Fruit fly (Drosophila melanogaster) whole organism, embryonic: ENCODE measurements around the gene Grip75.
A peak's percentile ranks its signal among the peaks of the same experiment; 100 is the strongest.

Experiments
- Blimp-1 ChIP-seq: fragments of 200-800 bp; sonication (Bioruptor generic); optimal IDR thresholded peaks from 3 replicates; lab custom pipeline; 2018; ENCODE audit warnings: missing biosample characterization, missing genetic modification characterization, mild to moderate bottlenecking, moderate library complexity, missing genetic modification reagents
- CG10959 ChIP-seq: fragments of 200-800 bp; sonication (Bioruptor generic); IDR thresholded peaks from 2 replicates; pipeline ENCODE4 v1.3.6; 2022; ENCODE audit warnings: missing biosample characterization, missing genetic modification characterization
- CG15011 ChIP-seq: fragments of 200-800 bp; sonication (Bioruptor generic); optimal IDR thresholded peaks from 3 replicates; lab custom pipeline; 2018; ENCODE audit warnings: missing biosample characterization, mild to moderate bottlenecking, missing genetic modification characterization
- CG17385 ChIP-seq: fragments of 200-800 bp; sonication (Bioruptor generic); optimal IDR thresholded peaks from 3 replicates; lab custom pipeline; 2018; ENCODE audit warnings: missing biosample characterization, mild to moderate bottlenecking, missing genetic modification characterization
- CG18764 ChIP-seq: fragments of 200-800 bp; sonication (Bioruptor generic); optimal IDR thresholded peaks from 3 replicates; lab custom pipeline; 2016; ENCODE audit warnings: missing biosample characterization, missing genetic modification characterization
- CG2120 ChIP-seq: fragments of 200-800 bp; sonication (Bioruptor generic); optimal IDR thresholded peaks from 3 replicates; lab custom pipeline; 2016; ENCODE audit warnings: missing biosample characterization, missing genetic modification characterization
- CG2678 ChIP-seq: fragments of 200-800 bp; sonication (Bioruptor generic); optimal IDR thresholded peaks from 3 replicates; lab custom pipeline; 2019; ENCODE audit warnings: missing biosample characterization, mild to moderate bottlenecking, missing genetic modification characterization, moderate library complexity
- CG32532 ChIP-seq: fragments of 200-800 bp; sonication (Bioruptor generic); IDR thresholded peaks from 2 replicates; pipeline ENCODE4 v1.3.6; 2022; ENCODE audit warnings: missing biosample characterization, missing genetic modification characterization
- CG34422 ChIP-seq: fragments of 200-800 bp; sonication (Bioruptor generic); IDR thresholded peaks from 3 replicates; pipeline ENCODE4 v1.3.6; 2022; ENCODE audit warnings: missing biosample characterization, missing genetic modification characterization
- CG3838 ChIP-seq: fragments of 200-800 bp; sonication (Bioruptor generic); optimal IDR thresholded peaks from 3 replicates; lab custom pipeline; 2016; ENCODE audit warnings: missing biosample characterization, missing genetic modification characterization
- CG43689 ChIP-seq: fragments of 200-800 bp; sonication (Bioruptor generic); IDR thresholded peaks from 2 replicates; pipeline ENCODE4 v1.3.6; 2022; ENCODE audit warnings: missing biosample characterization, missing genetic modification characterization
- CG4424 ChIP-seq: fragments of 200-800 bp; sonication (Bioruptor generic); optimal IDR thresholded peaks from 3 replicates; lab custom pipeline; 2016; ENCODE audit warnings: missing biosample characterization, missing genetic modification characterization
- CG5245 ChIP-seq: fragments of 200-800 bp; sonication (Bioruptor generic); optimal IDR thresholded peaks from 3 replicates; lab custom pipeline; 2016; ENCODE audit warnings: missing biosample characterization, missing genetic modification characterization
- CG6689 ChIP-seq: fragments of 200-800 bp; sonication (Bioruptor generic); IDR thresholded peaks from 2 replicates; pipeline ENCODE4 v1.3.6; 2022; ENCODE audit warnings: missing biosample characterization, missing genetic modification characterization
- CG9609 ChIP-seq: fragments of 200-800 bp; sonication (Bioruptor generic); optimal IDR thresholded peaks from 3 replicates; lab custom pipeline; 2016; ENCODE audit warnings: missing biosample characterization, missing genetic modification characterization
- Dp ChIP-seq: fragments of 200-800 bp; sonication (Bioruptor generic); optimal IDR thresholded peaks from 2 replicates; lab custom pipeline; 2018; ENCODE audit warnings: missing biosample characterization, mild to moderate bottlenecking, missing genetic modification characterization, moderate library complexity
- HHEX ChIP-seq: fragments of 200-800 bp; sonication (Bioruptor generic); optimal IDR thresholded peaks from 3 replicates; lab custom pipeline; 2017; ENCODE audit warnings: missing biosample characterization, mild to moderate bottlenecking, missing genetic modification characterization, missing genetic modification reagents
- HmgD ChIP-seq: fragments of 200-800 bp; sonication (Bioruptor generic); optimal IDR thresholded peaks from 3 replicates; lab custom pipeline; 2016; ENCODE audit warnings: missing biosample characterization, missing genetic modification characterization
- HmgZ ChIP-seq: fragments of 200-800 bp; sonication (Bioruptor generic); optimal IDR thresholded peaks from 2 replicates; lab custom pipeline; 2018; ENCODE audit warnings: missing biosample characterization, mild to moderate bottlenecking, missing genetic modification characterization
- Hmx ChIP-seq: fragments of 200-800 bp; sonication (Bioruptor generic); optimal IDR thresholded peaks from 2 replicates; lab custom pipeline; 2016; ENCODE audit warnings: missing biosample characterization, missing genetic modification characterization
- MTF-1 ChIP-seq: fragments of 200-800 bp; sonication (Bioruptor generic); optimal IDR thresholded peaks from 2 replicates; lab custom pipeline; 2018; ENCODE audit warnings: missing biosample characterization, mild to moderate bottlenecking, missing genetic modification characterization, borderline replicate concordance
- Mes4 ChIP-seq: fragments of 200-800 bp; sonication (Bioruptor generic); optimal IDR thresholded peaks from 2 replicates; lab custom pipeline; 2016; ENCODE audit warnings: missing biosample characterization, missing genetic modification characterization
- NFAT ChIP-seq: fragments of 200-800 bp; sonication (Bioruptor generic); IDR thresholded peaks from 2 replicates; pipeline ENCODE4 v1.3.6; 2022; ENCODE audit warnings: missing biosample characterization, missing genetic modification characterization
- Nf-YA ChIP-seq: fragments of 200-800 bp; sonication (Bioruptor generic); IDR thresholded peaks from 2 replicates; pipeline ENCODE4 v1.3.6; 2022; ENCODE audit warnings: missing biosample characterization, missing genetic modification characterization
- Optix ChIP-seq: fragments of 200-800 bp; sonication (Bioruptor generic); IDR thresholded peaks from 3 replicates; pipeline ENCODE4 v1.3.6; 2022; ENCODE audit warnings: missing biosample characterization, missing genetic modification characterization
- PHDP ChIP-seq: fragments of 200-800 bp; sonication (Bioruptor generic); optimal IDR thresholded peaks from 3 replicates; lab custom pipeline; 2018; ENCODE audit warnings: missing biosample characterization, mild to moderate bottlenecking, missing genetic modification characterization, moderate library complexity
- Sin3A ChIP-seq: fragments of >200 bp; optimal IDR thresholded peaks from 2 replicates; lab custom pipeline; 2018
- Sox102F ChIP-seq: fragments of 200-800 bp; sonication (Bioruptor generic); optimal IDR thresholded peaks from 2 replicates; lab custom pipeline; 2018; ENCODE audit warnings: missing biosample characterization, mild to moderate bottlenecking, missing genetic modification characterization, moderate library complexity
- al ChIP-seq: fragments of 200-800 bp; sonication (Bioruptor generic); IDR thresholded peaks from 2 replicates; pipeline ENCODE4 v1.3.6; 2022; ENCODE audit warnings: missing biosample characterization, missing genetic modification characterization
- bigmax ChIP-seq: fragments of 200-800 bp; sonication (Bioruptor generic); optimal IDR thresholded peaks from 2 replicates; lab custom pipeline; 2018; ENCODE audit warnings: missing biosample characterization, mild to moderate bottlenecking, missing genetic modification characterization
- chinmo ChIP-seq: fragments of 200-800 bp; sonication (Bioruptor generic); IDR thresholded peaks from 4 replicates; pipeline ENCODE4 v1.3.6; 2022; ENCODE audit warnings: missing biosample characterization, missing genetic modification characterization; ENCODE audit not compliant: partially characterized antibody
- crp ChIP-seq, 2 experiments: fragments of 200-800 bp; sonication (Bioruptor generic); optimal IDR thresholded peaks; 2 replicates in 1 of 2; 3 replicates in 1 of 2; lab custom pipeline; 2017; ENCODE audit warnings: missing biosample characterization in 2 of 2, missing genetic modification characterization in 2 of 2, mild to moderate bottlenecking in 1 of 2, moderate library complexity in 1 of 2
- cwo ChIP-seq: fragments of 200-800 bp; sonication (Bioruptor generic); optimal IDR thresholded peaks from 3 replicates; lab custom pipeline; 2017; ENCODE audit warnings: missing biosample characterization, missing genetic modification characterization, mild to moderate bottlenecking, moderate library complexity, missing genetic modification reagents
- emc ChIP-seq: fragments of 200-800 bp; sonication (Bioruptor generic); optimal IDR thresholded peaks from 2 replicates; lab custom pipeline; 2016; ENCODE audit warnings: missing biosample characterization, missing genetic modification characterization
- esg ChIP-seq: fragments of 200-800 bp; sonication (Bioruptor generic); conservative IDR thresholded peaks from 2 replicates; pipeline ENCODE4 v1.3.6; 2022; ENCODE audit warnings: missing biosample characterization, missing genetic modification characterization
- fu2 ChIP-seq: fragments of 200-800 bp; sonication (Bioruptor generic); optimal IDR thresholded peaks from 2 replicates; lab custom pipeline; 2016; ENCODE audit warnings: missing biosample characterization, missing genetic modification characterization
- hth ChIP-seq: fragments of >200 bp; optimal IDR thresholded peaks from 2 replicates; lab custom pipeline; 2017; ENCODE audit warnings: inconsistent platforms
- pita ChIP-seq: fragments of 200-800 bp; sonication (Bioruptor generic); optimal IDR thresholded peaks from 2 replicates; lab custom pipeline; 2017; ENCODE audit warnings: missing biosample characterization, mild to moderate bottlenecking, missing genetic modification characterization
- pnt ChIP-seq: fragments of 200-800 bp; sonication (Bioruptor generic); optimal IDR thresholded peaks from 3 replicates; lab custom pipeline; 2016; ENCODE audit warnings: missing biosample characterization, missing genetic modification characterization
- pros ChIP-seq: fragments of 200-800 bp; sonication (Bioruptor generic); optimal IDR thresholded peaks from 3 replicates; lab custom pipeline; 2019; ENCODE audit warnings: missing biosample characterization, mild to moderate bottlenecking, missing genetic modification characterization, moderate library complexity
- ranshi ChIP-seq: fragments of 200-800 bp; sonication (Bioruptor generic); IDR thresholded peaks from 2 replicates; pipeline ENCODE4 v1.3.6; 2022; ENCODE audit warnings: missing biosample characterization, missing genetic modification characterization
- run ChIP-seq: fragments of 200-800 bp; sonication (Bioruptor generic); optimal IDR thresholded peaks from 3 replicates; lab custom pipeline; 2018; ENCODE audit warnings: missing biosample characterization, mild to moderate bottlenecking, missing genetic modification characterization
- sens ChIP-seq: fragments of 200-800 bp; sonication (Bioruptor generic); peaks from one replicate; lab custom pipeline; 2016; ENCODE audit warnings: missing biosample characterization, missing genetic modification characterization
- sr ChIP-seq: fragments of 200-800 bp; sonication (Bioruptor generic); IDR thresholded peaks from 3 replicates; pipeline ENCODE4 v1.3.6; 2022; ENCODE audit warnings: missing biosample characterization, missing genetic modification characterization
- stwl ChIP-seq: fragments of 200-800 bp; sonication (Bioruptor generic); optimal IDR thresholded peaks from 3 replicates; lab custom pipeline; 2018; ENCODE audit warnings: missing biosample characterization, mild to moderate bottlenecking, missing genetic modification characterization, moderate library complexity
- sug ChIP-seq: fragments of 200-800 bp; optimal IDR thresholded peaks from 2 replicates; lab custom pipeline; 2019; ENCODE audit warnings: missing biosample characterization, mild to moderate bottlenecking, missing genetic modification characterization, moderate library complexity
- trh ChIP-seq: fragments of 200-800 bp; sonication (Bioruptor generic); optimal IDR thresholded peaks from 2 replicates; lab custom pipeline; 2016; ENCODE audit warnings: missing biosample characterization, missing genetic modification characterization
- unc-4 ChIP-seq: fragments of 200-800 bp; sonication (Bioruptor generic); IDR thresholded peaks from 2 replicates; pipeline ENCODE4 v1.3.6; 2022; ENCODE audit warnings: missing biosample characterization, missing genetic modification characterization; ENCODE audit not compliant: partially characterized antibody
- unpg ChIP-seq: fragments of 200-800 bp; sonication (Bioruptor generic); optimal IDR thresholded peaks from 3 replicates; lab custom pipeline; 2018; ENCODE audit warnings: missing biosample characterization, mild to moderate bottlenecking, missing genetic modification characterization, moderate library complexity
- vvl ChIP-seq: fragments of 200-800 bp; sonication (Bioruptor generic); IDR thresholded peaks from 2 replicates; pipeline ENCODE4 v1.3.6; 2022; ENCODE audit warnings: missing biosample characterization, missing genetic modification characterization
- z ChIP-seq: fragments of 200-800 bp; sonication (Bioruptor generic); IDR thresholded peaks from 3 replicates; pipeline ENCODE4 v1.3.6; 2022; ENCODE audit warnings: missing biosample characterization, missing genetic modification characterization

Grip75 gene

dm6 chr2L:10526953-10527584 lies 44.0 kb downstream of the Grip75 start, which contains the start of gene Lip4 (continued):
- TF ChIP-seq NFAT (peak; percentile 44; the same call in 1 of the 2 replicates), HmgD (GFP tag; lab: Kevin White, UChicago) (no peak), CG32532 (peak; percentile 81), run (peak; percentile 55), crp (GFP tag; optimal IDR thresholded peaks at IDR 0.05; lab: Kevin White, UChicago) (peak in 1 of 2 experiments; percentile 11), trh (peak; percentile 49), unpg (peak; percentile 83), CG2120 (GFP tag; lab: Kevin White, UChicago) (peak; percentile 64), Hmx (GFP tag; lab: Kevin White, UChicago) (no peak), emc (GFP tag; lab: Kevin White, UChicago) (no peak), CG2678 (peak; percentile 86), CG6689 (GFP tag; lab: Robert Waterston, UW) (peak; percentile 78), sug (tag; lab: Kevin White, UChicago) (peak; percentile 39), z (GFP tag; lab: Robert Waterston, UW) (no peak), fu2 (peak; percentile 14), CG3838 (GFP tag; lab: Kevin White, UChicago) (no peak), HmgZ (tag; lab: Kevin White, UChicago) (peak; percentile 58), al (GFP tag; lab: Robert Waterston, UW) (no peak), Blimp-1 (GFP tag; lab: Kevin White, UChicago) (peak; percentile 70), pita (no peak), Mes4 (no peak), Optix (GFP tag; lab: Robert Waterston, UW) (no peak), vvl (GFP tag; lab: Robert Waterston, UW) (peak; percentile 86), HHEX (GFP tag; lab: Kevin White, UChicago) (peak; percentile 76), CG15011 (GFP tag; lab: Kevin White, UChicago) (peak; percentile 51), CG9609 (GFP tag; lab: Kevin White, UChicago) (no peak), CG43689 (GFP tag; lab: Robert Waterston, UW) (peak; percentile 53; the same call in 1 of the 2 replicates), Sin3A (no peak), stwl (tag; lab: Kevin White, UChicago) (no peak), pnt (GFP tag; lab: Kevin White, UChicago) (peak; percentile 2), Dp (no peak), CG34422 (GFP tag; lab: Robert Waterston, UW) (peak; percentile 69; the same call in 2 of the 3 replicates), CG4424 (GFP tag; lab: Kevin White, UChicago) (peak; percentile 66), bigmax (GFP tag; lab: Kevin White, UChicago) (no peak), sr (GFP tag; lab: Robert Waterston, UW) (no peak), unc-4 (GFP tag; lab: Robert Waterston, UW) (no peak), sens (GFP tag; lab: Kevin White, UChicago) (peak; percentile 95), hth (lab: Kevin White, UChicago) (no peak), Sox102F (GFP tag; lab: Kevin White, UChicago) (peak; percentile 86), chinmo (peak; percentile 76; the same call in 2 of the 4 replicates), pros (GFP tag; lab: Kevin White, UChicago) (no peak), cwo (GFP tag; lab: Kevin White, UChicago) (peak; percentile 65), MTF-1 (GFP tag; lab: Kevin White, UChicago) (no peak), CG10959 (peak; percentile 57; the same call in 1 of the 2 replicates), Nf-YA (GFP tag; lab: Robert Waterston, UW) (peak; percentile 35; the same call in 1 of the 2 replicates), ranshi (GFP tag; lab: Robert Waterston, UW) (peak; percentile 82), PHDP (tag; lab: Kevin White, UChicago) (peak; percentile 82), CG17385 (GFP tag; lab: Kevin White, UChicago) (peak; percentile 70), CG5245 (GFP tag; lab: Kevin White, UChicago) (peak; percentile 63), CG18764 (peak; percentile 60), esg (GFP tag; lab: Robert Waterston, UW) (peak; percentile 77)
